Worm (Caenorhabditis elegans) whole organism, L1 larva: ENCODE measurements around the gene srx-36.

Source experiments
- C04F5.9 ChIP-seq: sonication (generic microtip); optimal IDR thresholded peaks from 2 replicates; lab custom pipeline; 2016; ENCODE audit warnings: missing genetic modification characterization, missing compliant biosample characterization
- C16A3.4 ChIP-seq: fragments of 150-350 bp; optimal IDR thresholded peaks from 2 replicates; lab custom pipeline; 2014; ENCODE audit warnings: missing biosample characterization, missing genetic modification characterization
- C34B4.2 ChIP-seq: sonication (generic microtip); optimal IDR thresholded peaks from 2 replicates; lab custom pipeline; 2017; ENCODE audit warnings: mild to moderate bottlenecking, missing genetic modification characterization, missing compliant biosample characterization
- F16B12.6 ChIP-seq: fragments of 150-350 bp; optimal IDR thresholded peaks from 2 replicates; lab custom pipeline; 2014; ENCODE audit warnings: missing biosample characterization, missing genetic modification characterization
- Y116A8C.19 ChIP-seq: sonication (generic microtip); optimal IDR thresholded peaks from 2 replicates; lab custom pipeline; 2016; ENCODE audit warnings: missing compliant biosample characterization, missing genetic modification characterization, borderline replicate concordance
- aly-2 ChIP-seq: fragments of 150-350 bp; optimal IDR thresholded peaks from 2 replicates; lab custom pipeline; 2014; ENCODE audit warnings: missing biosample characterization, missing genetic modification characterization
- blmp-1 ChIP-seq: fragments of 150-350 bp; optimal IDR thresholded peaks from 2 replicates; lab custom pipeline; 2014; ENCODE audit warnings: missing biosample characterization, missing genetic modification characterization
- ceh-63 ChIP-seq: fragments of 200-800 bp; sonication (Bioruptor generic); optimal IDR thresholded peaks from 2 replicates; lab custom pipeline; 2018; ENCODE audit warnings: mild to moderate bottlenecking, missing genetic modification characterization, missing compliant biosample characterization
- ceh-8 ChIP-seq: fragments of 200-800 bp; sonication (Bioruptor generic); optimal IDR thresholded peaks from 2 replicates; lab custom pipeline; 2018; ENCODE audit warnings: mild to moderate bottlenecking, missing genetic modification characterization, moderate library complexity, missing compliant biosample characterization
- ceh-82 ChIP-seq, 3 experiments: fragments of 150-350 bp in 1 of 3; sonication (generic microtip) in 2 of 3; optimal IDR thresholded peaks; 2 replicates each; lab custom pipeline; 2014 to 2017; ENCODE audit warnings: missing biosample characterization in 3 of 3, missing genetic modification characterization in 3 of 3
- ceh-88 ChIP-seq: fragments of 200-800 bp; sonication (Bioruptor generic); IDR thresholded peaks from 2 replicates; pipeline ENCODE4 v1.3.6; 2022; ENCODE audit warnings: missing genetic modification characterization, missing compliant biosample characterization
- ceh-90 ChIP-seq: sonication (generic microtip); optimal IDR thresholded peaks from 2 replicates; lab custom pipeline; 2016; ENCODE audit warnings: missing genetic modification characterization, missing compliant biosample characterization
- dpl-1 ChIP-seq, 3 experiments: fragments of 150-350 bp in 2 of 3; sonication (generic microtip) in 1 of 3; optimal IDR thresholded peaks; 2 replicates each; lab custom pipeline; 2014 to 2017; ENCODE audit warnings: missing biosample characterization in 3 of 3, missing genetic modification characterization in 3 of 3, missing genetic modification reagents in 3 of 3
- dsc-1 ChIP-seq: sonication (generic microtip); optimal IDR thresholded peaks from 2 replicates; lab custom pipeline; 2016; ENCODE audit warnings: mild to moderate bottlenecking, missing genetic modification characterization, missing compliant biosample characterization
- egl-13 ChIP-seq: sonication (generic microtip); optimal IDR thresholded peaks from 2 replicates; lab custom pipeline; 2016; ENCODE audit warnings: missing genotype, missing genetic modification reagents, missing genetic modification characterization, missing compliant biosample characterization
- egl-27 ChIP-seq, 2 experiments: fragments of 150-350 bp in 1 of 2; sonication (generic microtip); optimal IDR thresholded peaks; 3 replicates each; lab custom pipeline; 2017 to 2018; ENCODE audit warnings: missing biosample characterization in 2 of 2, missing genetic modification characterization in 2 of 2, missing genetic modification reagents in 2 of 2
- elt-2 ChIP-seq: sonication (generic microtip); optimal IDR thresholded peaks from 2 replicates; lab custom pipeline; 2016; ENCODE audit warnings: missing genetic modification characterization, mild to moderate bottlenecking, inconsistent platforms, missing compliant biosample characterization, missing genetic modification reagents
- fkh-4 ChIP-seq: sonication (generic microtip); optimal IDR thresholded peaks from 2 replicates; lab custom pipeline; 2016; ENCODE audit warnings: missing compliant biosample characterization, missing genetic modification characterization, borderline replicate concordance
- fkh-8 ChIP-seq: sonication (generic microtip); optimal IDR thresholded peaks from 2 replicates; lab custom pipeline; 2016; ENCODE audit warnings: mild to moderate bottlenecking, missing genetic modification characterization, missing compliant biosample characterization
- hlh-17 ChIP-seq: fragments of 200-800 bp; sonication (Bioruptor generic); optimal IDR thresholded peaks from 2 replicates; lab custom pipeline; 2018; ENCODE audit warnings: missing genetic modification characterization, mild to moderate bottlenecking, missing compliant biosample characterization, moderate library complexity, borderline replicate concordance
- irx-1 ChIP-seq: sonication (generic microtip); optimal IDR thresholded peaks from 2 replicates; lab custom pipeline; 2016; ENCODE audit warnings: missing genetic modification characterization, missing compliant biosample characterization
- isw-1 ChIP-seq: fragments of 200-800 bp; sonication (Bioruptor generic); IDR thresholded peaks from 2 replicates; pipeline ENCODE4 v1.3.6; 2022; ENCODE audit warnings: missing genetic modification characterization, missing compliant biosample characterization
- jun-1 ChIP-seq: fragments of 150-350 bp; optimal IDR thresholded peaks from 2 replicates; lab custom pipeline; 2014; ENCODE audit warnings: missing biosample characterization, missing genetic modification reagents, missing genetic modification characterization
- lin-14 ChIP-seq: fragments of 200-800 bp; sonication (Bioruptor generic); optimal IDR thresholded peaks from 2 replicates; lab custom pipeline; 2018; ENCODE audit warnings: mild to moderate bottlenecking, missing genetic modification characterization, moderate library complexity, missing compliant biosample characterization
- lin-15B ChIP-seq: fragments of 150-350 bp; sonication (generic microtip); optimal IDR thresholded peaks from 3 replicates; lab custom pipeline; 2014; ENCODE audit warnings: missing biosample characterization, missing genetic modification characterization
- lin-35 ChIP-seq, 2 experiments: fragments of 150-350 bp; optimal IDR thresholded peaks; 2 replicates each; lab custom pipeline; 2014; ENCODE audit warnings: missing biosample characterization in 2 of 2, missing genetic modification characterization in 2 of 2, missing genetic modification reagents in 2 of 2
- lin-39 ChIP-seq: fragments of 150-350 bp; optimal IDR thresholded peaks from 2 replicates; lab custom pipeline; 2014; ENCODE audit warnings: missing biosample characterization, missing genetic modification reagents, missing genetic modification characterization
- lir-3 ChIP-seq: sonication (generic microtip); optimal IDR thresholded peaks from 2 replicates; lab custom pipeline; 2016; ENCODE audit warnings: mild to moderate bottlenecking, missing genetic modification characterization, moderate library complexity, missing compliant biosample characterization; ENCODE audit not compliant: poor library complexity
- mab-9 ChIP-seq: fragments of 200-800 bp; sonication (Bioruptor generic); IDR thresholded peaks from 2 replicates; pipeline ENCODE4 v1.3.6; 2022; ENCODE audit warnings: missing genetic modification reagents, missing genetic modification characterization, missing compliant biosample characterization
- mdl-1 ChIP-seq, 2 experiments: fragments of 150-350 bp; optimal IDR thresholded peaks; 2 replicates each; lab custom pipeline; 2014 to 2017; ENCODE audit warnings: missing biosample characterization in 2 of 2, missing genetic modification characterization in 2 of 2, inconsistent platforms in 1 of 2
- nhr-12 ChIP-seq: sonication (generic microtip); optimal IDR thresholded peaks from 2 replicates; lab custom pipeline; 2017; ENCODE audit warnings: missing biosample characterization, missing genetic modification characterization
- nhr-19 ChIP-seq: fragments of 200-800 bp; sonication (Bioruptor generic); conservative IDR thresholded peaks from 2 replicates; pipeline ENCODE4 v1.3.6; 2022; ENCODE audit warnings: missing genetic modification characterization, missing compliant biosample characterization
- nhr-237 ChIP-seq: fragments of 150-350 bp; optimal IDR thresholded peaks from 2 replicates; lab custom pipeline; 2014; ENCODE audit warnings: missing biosample characterization, missing genetic modification characterization
- nhr-28 ChIP-seq: fragments of 150-350 bp; optimal IDR thresholded peaks from 2 replicates; lab custom pipeline; 2014; ENCODE audit warnings: missing biosample characterization, missing genetic modification characterization
- nhr-47 ChIP-seq: sonication (generic microtip); optimal IDR thresholded peaks from 2 replicates; lab custom pipeline; 2016; ENCODE audit warnings: mild to moderate bottlenecking, missing genetic modification characterization, moderate library complexity, missing compliant biosample characterization
- nhr-71 ChIP-seq: sonication (generic microtip); optimal IDR thresholded peaks from 2 replicates; lab custom pipeline; 2016; ENCODE audit warnings: mild to moderate bottlenecking, missing genetic modification characterization, moderate library complexity, missing compliant biosample characterization
- nhr-76 ChIP-seq: sonication (generic microtip); optimal IDR thresholded peaks from 2 replicates; lab custom pipeline; 2017; ENCODE audit warnings: missing biosample characterization, missing genetic modification characterization
- nhr-77 ChIP-seq: fragments of 150-350 bp; optimal IDR thresholded peaks from 2 replicates; lab custom pipeline; 2014; ENCODE audit warnings: missing biosample characterization, missing genetic modification characterization
- nhr-90 ChIP-seq: sonication (generic microtip); optimal IDR thresholded peaks from 2 replicates; lab custom pipeline; 2016; ENCODE audit warnings: mild to moderate bottlenecking, missing genetic modification characterization, missing compliant biosample characterization; ENCODE audit not compliant: poor library complexity
- pqm-1 ChIP-seq: sonication (generic microtip); optimal IDR thresholded peaks from 3 replicates; lab custom pipeline; 2017; ENCODE audit warnings: missing biosample characterization, missing genetic modification characterization
- rnt-1 ChIP-seq: sonication (generic microtip); optimal IDR thresholded peaks from 2 replicates; lab custom pipeline; 2016; ENCODE audit warnings: mild to moderate bottlenecking, missing genetic modification characterization, moderate library complexity, missing compliant biosample characterization
- skn-1 ChIP-seq: fragments of 150-350 bp; optimal IDR thresholded peaks from 2 replicates; lab custom pipeline; 2014; ENCODE audit warnings: missing biosample characterization, missing genetic modification characterization
- snpc-4 ChIP-seq: fragments of 150-350 bp; optimal IDR thresholded peaks from 2 replicates; lab custom pipeline; 2014; ENCODE audit warnings: missing biosample characterization, missing genetic modification characterization
- snu-23 ChIP-seq: sonication (generic microtip); optimal IDR thresholded peaks from 2 replicates; lab custom pipeline; 2016; ENCODE audit warnings: missing genetic modification characterization, missing compliant biosample characterization
- sox-4 ChIP-seq: sonication (generic microtip); optimal IDR thresholded peaks from 2 replicates; lab custom pipeline; 2016; ENCODE audit warnings: missing genetic modification characterization, missing compliant biosample characterization
- sptf-1 ChIP-seq: fragments of 150-350 bp; optimal IDR thresholded peaks from 2 replicates; lab custom pipeline; 2014; ENCODE audit warnings: missing biosample characterization, missing genetic modification characterization
- swsn-7 ChIP-seq: sonication (generic microtip); optimal IDR thresholded peaks from 2 replicates; lab custom pipeline; 2016; ENCODE audit warnings: missing genetic modification characterization, missing compliant biosample characterization
- tbx-2 ChIP-seq: sonication (generic microtip); optimal IDR thresholded peaks from 2 replicates; lab custom pipeline; 2016; ENCODE audit warnings: missing genetic modification characterization, missing compliant biosample characterization
- unc-130 ChIP-seq: fragments of 150-350 bp; optimal IDR thresholded peaks from 2 replicates; lab custom pipeline; 2017; ENCODE audit warnings: missing biosample characterization, missing genetic modification characterization, inconsistent platforms
- unc-30 ChIP-seq: sonication (generic microtip); optimal IDR thresholded peaks from 2 replicates; lab custom pipeline; 2017; ENCODE audit warnings: missing biosample characterization, missing genetic modification characterization
- xbp-1 ChIP-seq: sonication (generic microtip); optimal IDR thresholded peaks from 2 replicates; lab custom pipeline; 2016; ENCODE audit warnings: missing genetic modification characterization, missing compliant biosample characterization
- ztf-11 ChIP-seq, 2 experiments: sonication (generic microtip); optimal IDR thresholded peaks; 2 replicates each; lab custom pipeline; 2016 to 2017; ENCODE audit warnings: missing genetic modification characterization in 2 of 2, missing biosample characterization in 1 of 2, missing compliant biosample characterization in 1 of 2

The srx-36 gene

DNA sequence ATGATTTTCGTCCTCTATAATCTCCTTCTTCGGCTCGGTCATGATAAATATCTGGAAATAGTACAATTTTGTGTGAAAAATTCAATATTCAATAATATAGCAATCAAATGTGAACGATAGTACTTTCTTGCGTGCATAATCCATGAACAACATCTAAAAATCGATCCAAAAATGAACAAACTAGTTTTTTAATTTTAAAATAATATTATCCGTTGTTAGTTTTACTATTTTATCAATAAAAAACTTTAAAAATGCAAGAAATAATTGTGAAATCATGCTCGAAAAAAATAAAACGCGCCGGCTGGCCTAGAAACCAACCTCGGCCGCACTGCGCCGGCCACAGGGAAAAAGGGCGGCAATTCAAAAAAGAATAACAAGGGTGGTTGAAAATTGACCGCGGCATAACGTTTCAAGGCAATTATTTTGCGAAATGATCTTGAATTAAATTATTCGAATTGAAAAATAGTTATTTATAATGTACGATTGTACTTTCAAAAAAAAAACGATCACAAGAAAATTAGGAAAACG, 46.2 kb downstream of the srx-36 start, which contains the start of gene mys-1:
Gene mys-1 (minus strand): TSS at position 51 of the 528 bp plus-strand sequence.
- TF ChIP-seq ztf-11 (tag; optimal IDR thresholded peaks at IDR 0.05; lab: Kevin White, UChicago) (peak in 1 of 2 experiments; percentile 81), nhr-237 (tag; lab: Kevin White, UChicago) (no peak), swsn-7 (tag; lab: Kevin White, UChicago) (peak; percentile 69), nhr-12 (tag; lab: Kevin White, UChicago) (no peak), skn-1 (tag; lab: Kevin White, UChicago) (peak; percentile 47), ceh-88 (GFP tag; lab: Robert Waterston, UW) (no peak), aly-2 (tag; lab: Kevin White, UChicago) (no peak), ceh-90 (tag; lab: Kevin White, UChicago) (peak; percentile 89), C16A3.4 (tag; lab: Kevin White, UChicago) (peak; percentile 32), mdl-1 (tag; optimal IDR thresholded peaks at IDR 0.05; lab: Kevin White, UChicago) (peak in 1 of 2 experiments; percentile 21), sptf-1 (tag; lab: Kevin White, UChicago) (no peak), nhr-19 (GFP tag; lab: Robert Waterston, UW) (peak; percentile 69), unc-30 (tag; lab: Kevin White, UChicago) (no peak), isw-1 (GFP tag; lab: Robert Waterston, UW) (peak; percentile 35; the same call in 1 of the 2 replicates), sox-4 (tag; lab: Kevin White, UChicago) (peak; percentile 73), pqm-1 (no peak), C04F5.9 (tag; lab: Kevin White, UChicago) (peak; percentile 39), rnt-1 (tag; lab: Kevin White, UChicago) (peak; percentile 97), ceh-8 (GFP tag; lab: Kevin White, UChicago) (peak; percentile 36), lir-3 (tag; lab: Kevin White, UChicago) (peak; percentile 89), egl-13 (tag; lab: Kevin White, UChicago) (peak; percentile 68), F16B12.6 (tag; lab: Kevin White, UChicago) (peak; percentile 7), tbx-2 (tag; lab: Kevin White, UChicago) (peak; percentile 84), lin-39 (tag; lab: Kevin White, UChicago) (peak; percentile 29), jun-1 (peak; percentile 10), Y116A8C.19 (tag; lab: Kevin White, UChicago) (peak; percentile 38), dsc-1 (tag; lab: Kevin White, UChicago) (peak; percentile 72), dpl-1 (GFP tag; optimal IDR thresholded peaks at IDR 0.05; lab: Kevin White, UChicago) (peak; percentile 86 to 94 (median 90)), egl-27 (tag; optimal IDR thresholded peaks at IDR 0.05; lab: Kevin White, UChicago) (no peak), fkh-8 (peak; percentile 52), mab-9 (GFP tag; lab: Robert Waterston, UW) (no peak), nhr-76 (tag; lab: Kevin White, UChicago) (no peak), lin-14 (GFP tag; lab: Kevin White, UChicago) (peak; percentile 72), lin-35 (GFP tag; optimal IDR thresholded peaks at IDR 0.05; lab: Kevin White, UChicago) (peak; percentile 95), C34B4.2 (tag; lab: Kevin White, UChicago) (no peak), hlh-17 (GFP tag; lab: Kevin White, UChicago) (no peak), lin-15B (peak; percentile 43), nhr-71 (peak; percentile 83), ceh-63 (no peak), elt-2 (tag; lab: Kevin White, UChicago) (no peak), snpc-4 (tag; lab: Kevin White, UChicago) (peak; percentile 17), ceh-82 (tag; optimal IDR thresholded peaks at IDR 0.05; lab: Kevin White, UChicago) (peak; percentile 31 to 41 (median 35)), unc-130 (no peak), nhr-77 (tag; lab: Kevin White, UChicago) (no peak), snu-23 (peak; percentile 62), nhr-28 (tag; lab: Kevin White, UChicago) (no peak), xbp-1 (peak; percentile 77), blmp-1 (tag; lab: Kevin White, UChicago) (no peak), fkh-4 (tag; lab: Kevin White, UChicago) (peak; percentile 72), nhr-47 (peak; percentile 83), nhr-90 (tag; lab: Kevin White, UChicago) (peak; percentile 84), irx-1 (tag; lab: Kevin White, UChicago) (peak; percentile 76)
